Fruit fly (Drosophila melanogaster) whole organism, prepupa: Measurements from ENCODE around the gene kibra.
A peak's percentile ranks its signal among the peaks of the same experiment; 100 is the strongest.

ENCODE experiments used
- Blimp-1 ChIP-seq: fragments of 200-800 bp; sonication (Bioruptor generic); optimal IDR thresholded peaks from 3 replicates; lab custom pipeline; 2017; ENCODE audit warnings: missing biosample characterization, missing genetic modification characterization, mild to moderate bottlenecking, moderate library complexity, missing genetic modification reagents
- CG10631 ChIP-seq: fragments of 200-800 bp; sonication (Bioruptor generic); optimal IDR thresholded peaks from 2 replicates; lab custom pipeline; 2016; ENCODE audit warnings: missing biosample characterization, missing genetic modification characterization
- CG10669 ChIP-seq: fragments of 200-800 bp; sonication (Bioruptor generic); optimal IDR thresholded peaks from 3 replicates; lab custom pipeline; 2018; ENCODE audit warnings: missing biosample characterization, mild to moderate bottlenecking, missing genetic modification characterization, moderate library complexity
- CG11762 ChIP-seq: fragments of 200-800 bp; sonication (Bioruptor generic); optimal IDR thresholded peaks from 3 replicates; lab custom pipeline; 2016; ENCODE audit warnings: missing biosample characterization, missing genetic modification characterization; ENCODE audit not compliant: insufficient read depth
- CG11902 ChIP-seq: fragments of 200-800 bp; sonication (Bioruptor generic); optimal IDR thresholded peaks from 3 replicates; lab custom pipeline; 2016; ENCODE audit warnings: missing biosample characterization, missing genetic modification characterization
- CG1621 ChIP-seq: fragments of 200-800 bp; sonication (Bioruptor generic); optimal IDR thresholded peaks from 3 replicates; lab custom pipeline; 2018; ENCODE audit warnings: missing biosample characterization, mild to moderate bottlenecking, missing genetic modification characterization
- CG16779 ChIP-seq: fragments of 200-800 bp; sonication (Bioruptor generic); optimal IDR thresholded peaks from 3 replicates; lab custom pipeline; 2017; ENCODE audit warnings: missing biosample characterization, mild to moderate bottlenecking, missing genetic modification characterization
- CG3032 ChIP-seq: fragments of 200-800 bp; optimal IDR thresholded peaks from 2 replicates; lab custom pipeline; 2019; ENCODE audit warnings: missing biosample characterization, mild to moderate bottlenecking, missing genetic modification characterization, moderate library complexity
- CG31627 ChIP-seq: fragments of 200-800 bp; sonication (Bioruptor generic); optimal IDR thresholded peaks from 3 replicates; lab custom pipeline; 2016; ENCODE audit warnings: missing biosample characterization, missing genetic modification characterization
- CG32006 ChIP-seq: fragments of 200-800 bp; sonication (Bioruptor generic); optimal IDR thresholded peaks from 3 replicates; lab custom pipeline; 2017; ENCODE audit warnings: missing biosample characterization, mild to moderate bottlenecking, missing genetic modification characterization
- CG34406 ChIP-seq: fragments of 200-800 bp; sonication (Bioruptor generic); optimal IDR thresholded peaks from 3 replicates; lab custom pipeline; 2016; ENCODE audit warnings: missing biosample characterization, missing genetic modification characterization
- CG4318 ChIP-seq: fragments of 200-800 bp; sonication (Bioruptor generic); optimal IDR thresholded peaks from 3 replicates; lab custom pipeline; 2017; ENCODE audit warnings: missing biosample characterization, mild to moderate bottlenecking, missing genetic modification characterization
- CG6163 ChIP-seq: fragments of 200-800 bp; sonication (Bioruptor generic); IDR thresholded peaks from 3 replicates; pipeline ENCODE4 v1.3.6; 2022; ENCODE audit warnings: missing biosample characterization, missing genetic modification characterization
- CG6792 ChIP-seq: fragments of 200-800 bp; sonication (Bioruptor generic); optimal IDR thresholded peaks from 3 replicates; lab custom pipeline; 2016; ENCODE audit warnings: missing biosample characterization, missing genetic modification characterization
- CG6808 ChIP-seq: fragments of 200-800 bp; sonication (Bioruptor generic); optimal IDR thresholded peaks from 3 replicates; lab custom pipeline; 2017; ENCODE audit warnings: missing biosample characterization, missing genetic modification characterization, mild to moderate bottlenecking, moderate library complexity, missing genetic modification reagents
- CG6854 ChIP-seq: fragments of 200-800 bp; sonication (Bioruptor generic); optimal IDR thresholded peaks from 2 replicates; lab custom pipeline; 2017; ENCODE audit warnings: missing biosample characterization, mild to moderate bottlenecking, missing genetic modification characterization
- CG7368 ChIP-seq: fragments of 200-800 bp; sonication (Bioruptor generic); optimal IDR thresholded peaks from 3 replicates; lab custom pipeline; 2016; ENCODE audit warnings: missing biosample characterization, missing genetic modification characterization
- CG8119 ChIP-seq: fragments of 200-800 bp; sonication (Bioruptor generic); IDR thresholded peaks from 3 replicates; pipeline ENCODE4 v1.3.6; 2022; ENCODE audit warnings: missing biosample characterization, missing genetic modification characterization
- CG8319 ChIP-seq: fragments of 200-800 bp; sonication (Bioruptor generic); optimal IDR thresholded peaks from 3 replicates; lab custom pipeline; 2016; ENCODE audit warnings: missing biosample characterization, missing genetic modification characterization
- CG8632 ChIP-seq: fragments of 200-800 bp; sonication (Bioruptor generic); optimal IDR thresholded peaks from 3 replicates; lab custom pipeline; 2016; ENCODE audit warnings: missing biosample characterization, missing genetic modification characterization
- CG9139 ChIP-seq: fragments of 200-800 bp; sonication (Bioruptor generic); optimal IDR thresholded peaks from 3 replicates; lab custom pipeline; 2017; ENCODE audit warnings: missing biosample characterization, mild to moderate bottlenecking, missing genetic modification characterization
- Eip75B ChIP-seq: fragments of 200-800 bp; sonication (Bioruptor generic); optimal IDR thresholded peaks from 3 replicates; lab custom pipeline; 2016; ENCODE audit warnings: missing biosample characterization, missing genetic modification characterization
- Eip78C ChIP-seq: fragments of 200-800 bp; sonication (Bioruptor generic); peaks from one replicate; lab custom pipeline; 2016; ENCODE audit warnings: missing biosample characterization, missing genetic modification characterization
- Eip93F ChIP-seq: fragments of 200-800 bp; sonication (Bioruptor generic); optimal IDR thresholded peaks from 2 replicates; lab custom pipeline; 2016; ENCODE audit warnings: missing biosample characterization, mild to moderate bottlenecking, missing genetic modification characterization
- Ets21C ChIP-seq: fragments of 200-800 bp; sonication (Bioruptor generic); optimal IDR thresholded peaks from 3 replicates; lab custom pipeline; 2016; ENCODE audit warnings: missing biosample characterization, missing genetic modification characterization
- Gug ChIP-seq: fragments of 200-800 bp; sonication (Bioruptor generic); IDR thresholded peaks from 2 replicates; pipeline ENCODE4 v1.3.6; 2022; ENCODE audit warnings: missing biosample characterization, missing genetic modification characterization
- Hr38 ChIP-seq: sonication (Bioruptor generic); optimal IDR thresholded peaks from 2 replicates; lab custom pipeline; 2016; ENCODE audit warnings: missing biosample characterization, missing genetic modification characterization
- Hr4 ChIP-seq: fragments of 200-800 bp; sonication (Bioruptor generic); optimal IDR thresholded peaks from 3 replicates; lab custom pipeline; 2016; ENCODE audit warnings: missing biosample characterization, missing genetic modification characterization
- Smox ChIP-seq: fragments of 200-800 bp; sonication (Bioruptor generic); optimal IDR thresholded peaks from 3 replicates; lab custom pipeline; 2016; ENCODE audit warnings: missing biosample characterization, missing genetic modification characterization
- Sox102F ChIP-seq: fragments of 200-800 bp; sonication (Bioruptor generic); optimal IDR thresholded peaks from 2 replicates; lab custom pipeline; 2016; ENCODE audit warnings: missing biosample characterization, mild to moderate bottlenecking, missing genetic modification characterization
- Sox14 ChIP-seq: fragments of 200-800 bp; sonication (Bioruptor generic); optimal IDR thresholded peaks from 3 replicates; lab custom pipeline; 2016; ENCODE audit warnings: missing biosample characterization, missing genetic modification characterization
- Sox15 ChIP-seq: fragments of 200-800 bp; sonication (Bioruptor generic); optimal IDR thresholded peaks from 3 replicates; lab custom pipeline; 2016; ENCODE audit warnings: missing biosample characterization, missing genetic modification characterization
- achi ChIP-seq: fragments of 200-800 bp; sonication (Bioruptor generic); optimal IDR thresholded peaks from 3 replicates; lab custom pipeline; 2016; ENCODE audit warnings: missing biosample characterization, missing genetic modification characterization
- cyc ChIP-seq: fragments of 200-800 bp; sonication (Bioruptor generic); optimal IDR thresholded peaks from 3 replicates; lab custom pipeline; 2016; ENCODE audit warnings: missing biosample characterization, missing genetic modification characterization
- dac ChIP-seq: fragments of 200-800 bp; sonication (Bioruptor generic); optimal IDR thresholded peaks from 2 replicates; lab custom pipeline; 2017; ENCODE audit warnings: missing biosample characterization, mild to moderate bottlenecking, missing genetic modification characterization
- eg ChIP-seq: fragments of 200-800 bp; sonication (Bioruptor generic); IDR thresholded peaks from 3 replicates; pipeline ENCODE4 v1.3.6; 2022; ENCODE audit warnings: missing biosample characterization, missing genetic modification characterization
- esn ChIP-seq: fragments of 200-800 bp; sonication (Bioruptor generic); optimal IDR thresholded peaks from 2 replicates; lab custom pipeline; 2016; ENCODE audit warnings: missing biosample characterization, mild to moderate bottlenecking, missing genetic modification characterization, moderate library complexity
- fd59A ChIP-seq: fragments of 200-800 bp; sonication (Bioruptor generic); optimal IDR thresholded peaks from 2 replicates; lab custom pipeline; 2017; ENCODE audit warnings: missing biosample characterization, mild to moderate bottlenecking, missing genetic modification characterization, missing genetic modification reagents
- fkh ChIP-seq: fragments of 200-800 bp; sonication (Bioruptor generic); optimal IDR thresholded peaks from 3 replicates; lab custom pipeline; 2017; ENCODE audit warnings: missing biosample characterization, mild to moderate bottlenecking, missing genetic modification characterization, moderate library complexity
- lz ChIP-seq: fragments of 200-800 bp; sonication (Bioruptor generic); optimal IDR thresholded peaks from 3 replicates; lab custom pipeline; 2016; ENCODE audit warnings: missing biosample characterization, missing genetic modification characterization
- net ChIP-seq: fragments of 200-800 bp; sonication (Bioruptor generic); optimal IDR thresholded peaks from 3 replicates; lab custom pipeline; 2016; ENCODE audit warnings: missing biosample characterization, missing genetic modification characterization
- spab ChIP-seq: fragments of 200-800 bp; sonication (Bioruptor generic); optimal IDR thresholded peaks from 2 replicates; lab custom pipeline; 2017; ENCODE audit warnings: missing biosample characterization, mild to moderate bottlenecking, missing genetic modification characterization, missing genetic modification reagents
- ss ChIP-seq, 2 experiments: fragments of 200-800 bp; sonication (Bioruptor generic); optimal IDR thresholded peaks; 2 replicates in 1 of 2; 3 replicates in 1 of 2; lab custom pipeline; 2017 to 2018; ENCODE audit warnings: mild to moderate bottlenecking in 2 of 2, missing biosample characterization in 2 of 2, missing genetic modification characterization in 2 of 2, moderate library complexity in 1 of 2
- topi ChIP-seq: fragments of 200-800 bp; sonication (Bioruptor generic); optimal IDR thresholded peaks from 3 replicates; lab custom pipeline; 2016; ENCODE audit warnings: missing biosample characterization, missing genetic modification characterization

kibra gene

DNA sequence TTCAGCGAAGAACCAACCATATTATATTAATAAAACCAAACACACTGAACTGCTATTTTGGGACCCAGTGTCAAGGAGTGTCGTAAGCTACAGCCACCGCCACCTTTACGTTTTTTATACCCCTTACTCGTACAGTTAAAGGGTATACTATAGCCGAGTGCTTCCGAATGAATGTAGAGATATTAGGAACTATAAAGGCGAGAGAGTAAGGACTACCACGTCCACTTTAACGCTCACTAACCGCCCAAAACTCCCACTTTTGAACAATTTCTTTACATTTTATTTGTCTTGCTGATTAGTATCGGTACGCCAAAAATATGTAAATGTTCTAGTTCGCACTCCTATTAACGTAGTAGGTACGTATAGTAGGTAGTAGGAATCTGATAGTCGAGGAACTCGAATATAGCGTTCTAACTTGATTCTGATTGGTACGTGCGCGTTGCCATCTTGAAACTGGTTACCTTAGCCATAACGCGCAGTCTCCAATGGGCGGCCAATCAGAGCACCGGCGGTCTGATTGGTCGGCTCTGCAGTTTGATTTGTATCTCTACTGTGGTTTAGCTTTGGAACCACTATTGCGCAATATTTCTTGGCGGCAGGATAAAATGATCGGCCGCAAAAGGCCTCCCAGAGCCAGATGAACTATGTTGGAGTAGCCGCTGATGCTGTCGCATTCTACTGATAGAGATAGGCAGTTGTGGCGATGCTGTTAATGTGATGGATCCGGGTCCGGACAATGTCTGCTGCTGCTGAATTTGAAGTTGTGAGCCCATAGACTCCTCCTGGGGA lies 68.0 kb downstream of the kibra start (continued):
- no peak for TF ChIP-seq Eip93F (GFP tag; lab: Kevin White, UChicago)
- TF ChIP-seq Sox14, result peak; percentile 35
- no peak for TF ChIP-seq Sox102F (GFP tag; lab: Kevin White, UChicago)
- TF ChIP-seq CG9139 (GFP tag; lab: Kevin White, UChicago), result no peak
- peak; percentile 39; the same call in 1 of the 3 replicates for TF ChIP-seq eg (GFP tag; lab: Robert Waterston, UW)
- TF ChIP-seq CG6854 (GFP tag; lab: Kevin White, UChicago), result no peak
- peak in 1 of 2 experiments; percentile 18 for TF ChIP-seq ss (GFP tag; optimal IDR thresholded peaks at IDR 0.05; lab: Kevin White, UChicago)
- peak; percentile 64 for TF ChIP-seq CG32006 (GFP tag; lab: Kevin White, UChicago)
- TF ChIP-seq cyc (GFP tag; lab: Kevin White, UChicago), result no peak
- peak; percentile 0 for TF ChIP-seq CG6792
- TF ChIP-seq CG10669 (GFP tag; lab: Kevin White, UChicago), result no peak
- TF ChIP-seq CG6163 (GFP tag; lab: Robert Waterston, UW), result 0 out of 3 replicates have a peak, but pooled peaks have one; percentile 25
- TF ChIP-seq fd59A, result no peak
- peak; percentile 73 for TF ChIP-seq CG8119 (GFP tag; lab: Robert Waterston, UW)
- TF ChIP-seq CG34406, result no peak
- no peak for TF ChIP-seq CG7368 (GFP tag; lab: Kevin White, UChicago)

DNA sequence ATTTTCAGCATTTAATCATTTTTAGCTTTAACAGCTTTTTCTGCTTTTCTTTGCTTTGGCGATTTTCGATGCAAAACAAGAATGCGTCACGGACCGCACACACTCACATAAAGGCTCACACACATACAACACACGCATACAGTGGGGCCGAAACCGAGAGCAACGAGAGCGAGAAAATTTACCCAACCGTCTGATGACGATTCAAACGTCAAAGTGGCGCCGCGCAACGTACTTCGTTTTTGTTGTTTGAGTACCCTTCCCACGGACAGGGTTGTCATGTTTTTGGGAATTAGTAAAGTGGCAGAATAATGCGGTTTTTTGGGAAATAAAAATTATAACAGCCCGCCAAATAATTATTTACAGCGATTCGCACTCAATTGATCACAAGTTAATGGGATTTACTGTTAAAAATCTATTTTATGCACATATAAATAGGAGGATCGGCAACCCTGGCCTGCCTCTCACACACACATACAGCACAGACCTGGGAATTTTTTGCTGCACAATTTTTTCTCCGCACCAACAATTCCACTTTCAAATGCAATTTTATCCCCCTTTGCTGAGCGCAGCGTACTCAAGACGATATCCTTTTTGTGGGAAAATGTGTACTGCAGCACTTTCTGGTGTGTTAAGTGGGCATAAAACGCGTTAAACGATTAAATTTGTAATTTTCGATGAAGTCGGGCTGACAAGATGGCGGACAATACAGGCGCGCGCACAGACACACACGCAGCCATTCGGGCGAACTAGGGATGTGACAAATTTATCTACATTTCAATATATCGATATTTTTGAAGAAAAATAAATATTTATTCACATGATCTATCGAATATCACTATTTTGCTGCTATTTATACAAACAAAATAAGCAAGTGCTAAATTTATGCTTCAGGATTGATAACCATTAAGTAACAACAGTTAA lies 68.8 kb downstream of the kibra start:
- TF ChIP-seq fd59A, result peak; percentile 90
- peak; percentile 94 for TF ChIP-seq lz (GFP tag; lab: Kevin White, UChicago)
- peak; percentile 96 for TF ChIP-seq esn (GFP tag; lab: Kevin White, UChicago)
- TF ChIP-seq Hr38 (GFP tag; lab: Kevin White, UChicago), result no peak
- peak; percentile 92 for TF ChIP-seq CG3032
- peak; percentile 88 for TF ChIP-seq CG11902 (GFP tag; lab: Kevin White, UChicago)
- peak; percentile 92 for TF ChIP-seq cyc (GFP tag; lab: Kevin White, UChicago)
- TF ChIP-seq Sox15 (GFP tag; lab: Kevin White, UChicago), result peak; percentile 86
- TF ChIP-seq CG31627 (GFP tag; lab: Kevin White, UChicago), result peak; percentile 95
- TF ChIP-seq fkh (GFP tag; lab: Kevin White, UChicago), result peak; percentile 66
- peak; percentile 78 for TF ChIP-seq Blimp-1 (GFP tag; lab: Kevin White, UChicago)
- peak; percentile 92 for TF ChIP-seq Smox (GFP tag; lab: Kevin White, UChicago)
- peak; percentile 89 for TF ChIP-seq CG16779
- TF ChIP-seq CG34406, result peak; percentile 94
- peak; percentile 92 for TF ChIP-seq net (GFP tag; lab: Kevin White, UChicago)
- TF ChIP-seq Sox102F (GFP tag; lab: Kevin White, UChicago), result peak; percentile 95
- TF ChIP-seq CG6792, result peak; percentile 94
- peak; percentile 86 for TF ChIP-seq CG11762 (GFP tag; lab: Kevin White, UChicago)
- peak; percentile 91 to 92 for TF ChIP-seq ss (GFP tag; optimal IDR thresholded peaks at IDR 0.05; lab: Kevin White, UChicago)
- peak; percentile 84 for TF ChIP-seq CG8319 (GFP tag; lab: Kevin White, UChicago)
- peak; percentile 93 for TF ChIP-seq topi
- peak; percentile 94 for TF ChIP-seq Hr4 (GFP tag; lab: Kevin White, UChicago)
- TF ChIP-seq CG32006 (GFP tag; lab: Kevin White, UChicago), result peak; percentile 92
- TF ChIP-seq dac (GFP tag; lab: Kevin White, UChicago), result peak; percentile 73
- peak; percentile 93 for TF ChIP-seq CG8632 (GFP tag; lab: Kevin White, UChicago)
- peak; percentile 93 for TF ChIP-seq CG6808 (GFP tag; lab: Kevin White, UChicago)
- TF ChIP-seq Ets21C (GFP tag; lab: Kevin White, UChicago), result peak; percentile 90
- TF ChIP-seq achi (GFP tag; lab: Kevin White, UChicago), result peak; percentile 94
- peak; percentile 93 for TF ChIP-seq Gug
- TF ChIP-seq CG6854 (GFP tag; lab: Kevin White, UChicago), result peak; percentile 94
- peak; percentile 98 for TF ChIP-seq Eip78C
- TF ChIP-seq Eip75B (GFP tag; lab: Kevin White, UChicago), result peak; percentile 94
- TF ChIP-seq CG10669 (GFP tag; lab: Kevin White, UChicago), result peak; percentile 92
- peak; percentile 92 for TF ChIP-seq CG1621 (tag; lab: Kevin White, UChicago)
- peak; percentile 79 for TF ChIP-seq CG4318 (GFP tag; lab: Kevin White, UChicago)
- TF ChIP-seq CG8119 (GFP tag; lab: Robert Waterston, UW), result peak; percentile 91
- peak; percentile 86 for TF ChIP-seq spab
- peak; percentile 90 for TF ChIP-seq CG10631 (GFP tag; lab: Kevin White, UChicago)
